Worm (Caenorhabditis elegans) whole organism, L4 larva: ENCODE results near the gene R02E4.2.
A peak's percentile ranks its signal among the peaks of the same experiment; 100 is the strongest.

Source experiments
- Y48G9A.11 ChIP-seq: fragments of 200-800 bp; sonication (Bioruptor generic); IDR thresholded peaks from 2 replicates; pipeline ENCODE4 v1.3.6; 2022; ENCODE audit warnings: missing genetic modification reagents, missing genetic modification characterization, missing compliant biosample characterization
- ZK546.5 ChIP-seq, 2 experiments: sonication (generic microtip); optimal IDR thresholded peaks; 2 replicates each; lab custom pipeline; 2017; ENCODE audit warnings: missing biosample characterization in 2 of 2, missing genetic modification characterization in 2 of 2
- aha-1 ChIP-seq: fragments of 150-350 bp; peaks from one replicate; lab custom pipeline; 2014; ENCODE audit warnings: missing biosample characterization, missing genetic modification characterization
- aly-2 ChIP-seq: sonication (generic microtip); optimal IDR thresholded peaks from 2 replicates; lab custom pipeline; 2018; ENCODE audit warnings: missing biosample characterization, missing genetic modification characterization
- ceh-44 ChIP-seq: fragments of 200-800 bp; sonication (Bioruptor generic); IDR thresholded peaks from 2 replicates; pipeline ENCODE4 v1.3.6; 2022; ENCODE audit warnings: missing genetic modification reagents, missing genetic modification characterization, missing compliant biosample characterization
- ces-1 ChIP-seq: fragments of 150-350 bp; sonication (generic microtip); optimal IDR thresholded peaks from 4 replicates; lab custom pipeline; 2014; ENCODE audit warnings: missing biosample characterization, missing genetic modification reagents, missing genetic modification characterization
- gei-8 ChIP-seq: fragments of 200-800 bp; sonication (Bioruptor generic); optimal IDR thresholded peaks from 2 replicates; lab custom pipeline; 2018; ENCODE audit warnings: mild to moderate bottlenecking, missing genetic modification characterization, missing compliant biosample characterization
- hlh-30 ChIP-seq: sonication (generic microtip); optimal IDR thresholded peaks from 2 replicates; lab custom pipeline; 2017; ENCODE audit warnings: antibody characterized with exemption, mild to moderate bottlenecking, missing genetic modification characterization, missing compliant biosample characterization; ENCODE audit not compliant: insufficient read depth
- snpc-4 ChIP-seq: fragments of 150-350 bp; optimal IDR thresholded peaks from 2 replicates; lab custom pipeline; 2014; ENCODE audit warnings: missing biosample characterization, missing genetic modification characterization
- spr-3 ChIP-seq: fragments of 200-800 bp; sonication (Bioruptor generic); optimal IDR thresholded peaks from 2 replicates; lab custom pipeline; 2018; ENCODE audit warnings: mild to moderate bottlenecking, missing genetic modification characterization, missing compliant biosample characterization
- unc-130 ChIP-seq: sonication (generic microtip); optimal IDR thresholded peaks from 2 replicates; lab custom pipeline; 2016; ENCODE audit warnings: missing genetic modification reagents, missing genetic modification characterization, missing compliant biosample characterization

DNA sequence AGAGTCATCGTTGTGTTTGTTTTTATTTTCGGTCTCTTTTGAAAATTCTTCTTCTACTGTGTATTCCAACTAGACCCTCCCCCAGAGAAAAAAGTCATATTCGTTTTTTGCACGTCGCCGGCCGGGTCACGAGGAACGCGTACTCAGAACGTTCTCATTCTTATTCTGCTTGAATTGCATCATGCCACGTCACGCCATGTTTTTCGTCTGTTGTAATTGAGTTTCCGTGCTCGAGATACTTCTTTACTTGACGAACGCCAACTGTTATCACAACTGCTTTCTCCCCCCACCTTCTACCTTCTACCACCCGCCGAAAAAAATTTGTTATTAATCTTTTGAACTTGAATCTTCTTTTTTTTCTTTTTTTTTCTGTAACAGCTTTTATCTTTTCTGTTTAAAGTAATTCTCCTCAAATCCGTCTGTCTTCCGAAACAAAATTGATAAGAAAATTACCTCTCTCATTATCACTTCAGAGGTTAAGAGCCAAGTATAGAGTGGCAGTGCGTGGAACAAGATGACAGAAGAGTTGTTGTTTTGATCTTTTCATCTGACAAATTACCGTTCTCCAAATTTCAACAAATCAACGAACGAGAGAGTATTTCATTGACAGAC is 35.5 kb downstream of the R02E4.2 start:
- TF ChIP-seq aha-1 (peak; percentile 100), unc-130 (no peak), gei-8 (GFP tag; lab: Kevin White, UChicago) (no peak), ces-1 (GFP tag; lab: Kevin White, UChicago) (no peak), snpc-4 (tag; lab: Kevin White, UChicago) (no peak), ceh-44 (GFP tag; lab: Robert Waterston, UW) (peak; percentile 10; the same call in 1 of the 2 replicates), hlh-30 (tag; lab: Kevin White, UChicago) (peak; percentile 20), ZK546.5 (tag; optimal IDR thresholded peaks at IDR 0.05; lab: Kevin White, UChicago) (no peak), spr-3 (GFP tag; lab: Kevin White, UChicago) (no peak), aly-2 (tag; lab: Kevin White, UChicago) (no peak), Y48G9A.11 (GFP tag; lab: Robert Waterston, UW) (no peak)
